Fruit fly (Drosophila melanogaster) whole organism, embryonic: ENCODE results near the gene Indy.

Source experiments
- CG12071 ChIP-seq: fragments of 200-800 bp; sonication (Bioruptor generic); optimal IDR thresholded peaks from 3 replicates; lab custom pipeline; 2018; ENCODE audit warnings: missing biosample characterization, mild to moderate bottlenecking, missing genetic modification characterization
- CG14965 ChIP-seq: fragments of 200-800 bp; sonication (Bioruptor generic); optimal IDR thresholded peaks from 2 replicates; lab custom pipeline; 2016; ENCODE audit warnings: missing biosample characterization, missing genetic modification characterization, borderline replicate concordance
- CG32767 ChIP-seq: fragments of 200-800 bp; sonication (Bioruptor generic); IDR thresholded peaks from 2 replicates; pipeline ENCODE4 v1.3.6; 2022; ENCODE audit warnings: missing biosample characterization, missing genetic modification characterization
- CG4360 ChIP-seq: fragments of 200-800 bp; sonication (Bioruptor generic); IDR thresholded peaks from 2 replicates; pipeline ENCODE4 v1.3.6; 2022; ENCODE audit warnings: missing biosample characterization, missing genetic modification characterization
- Oli ChIP-seq: fragments of 200-800 bp; sonication (Bioruptor generic); optimal IDR thresholded peaks from 2 replicates; lab custom pipeline; 2018; ENCODE audit warnings: missing biosample characterization, mild to moderate bottlenecking, missing genetic modification characterization, moderate library complexity
- Optix ChIP-seq: fragments of 200-800 bp; sonication (Bioruptor generic); IDR thresholded peaks from 3 replicates; pipeline ENCODE4 v1.3.6; 2022; ENCODE audit warnings: missing biosample characterization, missing genetic modification characterization
- btn ChIP-seq: fragments of 200-800 bp; sonication (Bioruptor generic); optimal IDR thresholded peaks from 2 replicates; lab custom pipeline; 2016; ENCODE audit warnings: missing biosample characterization, missing genetic modification characterization
- lola ChIP-seq, 3 experiments: fragments of >200 bp in 2 of 3; fragments of 200-800 bp in 1 of 3; sonication (Bioruptor generic) in 1 of 3; optimal IDR thresholded peaks; 2 replicates each; lab custom pipeline; 2017 to 2019; ENCODE audit warnings: missing biosample characterization in 3 of 3, missing genetic modification characterization in 3 of 3, mild to moderate bottlenecking in 1 of 3, moderate library complexity in 1 of 3
- tgo ChIP-seq: fragments of 200-800 bp; sonication (Bioruptor generic); IDR thresholded peaks from 3 replicates; pipeline ENCODE4 v1.3.6; 2022; ENCODE audit warnings: missing biosample characterization, missing genetic modification characterization

- TF ChIP-seq Oli (tag; lab: Kevin White, UChicago): no peak
- peak; percentile 75 for TF ChIP-seq CG32767 (GFP tag; lab: Robert Waterston, UW)
- no peak for TF ChIP-seq lola (GFP tag; optimal IDR thresholded peaks at IDR 0.05; lab: Kevin White, UChicago)
- peak; percentile 61 for TF ChIP-seq CG4360
- TF ChIP-seq btn (GFP tag; lab: Kevin White, UChicago): no peak
- TF ChIP-seq CG14965 (GFP tag; lab: Kevin White, UChicago): no peak
- TF ChIP-seq tgo (GFP tag; lab: Robert Waterston, UW): no peak
- no peak for TF ChIP-seq CG12071 (GFP tag; lab: Kevin White, UChicago)
- TF ChIP-seq Optix: no peak
These were observed 45.8 kb downstream of the Indy start for dm6 chr3L:18800100-18800841.
